Worm (Caenorhabditis elegans): ENCODE results near the gene fipp-1.

fipp-1 gene

ce11 chrV:4407519-4407918 lies 35.9 kb downstream of the fipp-1 start, which contains the start of gene nhr-118:
nhr-118 (plus strand) TSS chrV:4407819.
- TF ChIP-seq pqm-1 (tag; optimal IDR thresholded peaks at IDR 0.05): no peak
- TF ChIP-seq alr-1 (tag; optimal IDR thresholded peaks at IDR 0.05; ENCODE audit: borderline replicate concordance): no peak
- no peak for TF ChIP-seq elt-2 (tag; optimal IDR thresholded peaks at IDR 0.05)
- TF ChIP-seq lin-13 (GFP tag; optimal IDR thresholded peaks at IDR 0.05): no peak
- no peak for TF ChIP-seq ceh-82 (tag; optimal IDR thresholded peaks at IDR 0.05)
- TF ChIP-seq C16A3.4 (tag; optimal IDR thresholded peaks at IDR 0.05): no peak
- TF ChIP-seq zip-4 (GFP tag; optimal IDR thresholded peaks at IDR 0.05): no peak
- TF ChIP-seq F16B12.6 (tag; optimal IDR thresholded peaks at IDR 0.05): no peak
- TF ChIP-seq aly-2 (tag; optimal IDR thresholded peaks at IDR 0.05): no peak
- TF ChIP-seq unc-86 (tag; optimal IDR thresholded peaks at IDR 0.05): no peak

DNA sequence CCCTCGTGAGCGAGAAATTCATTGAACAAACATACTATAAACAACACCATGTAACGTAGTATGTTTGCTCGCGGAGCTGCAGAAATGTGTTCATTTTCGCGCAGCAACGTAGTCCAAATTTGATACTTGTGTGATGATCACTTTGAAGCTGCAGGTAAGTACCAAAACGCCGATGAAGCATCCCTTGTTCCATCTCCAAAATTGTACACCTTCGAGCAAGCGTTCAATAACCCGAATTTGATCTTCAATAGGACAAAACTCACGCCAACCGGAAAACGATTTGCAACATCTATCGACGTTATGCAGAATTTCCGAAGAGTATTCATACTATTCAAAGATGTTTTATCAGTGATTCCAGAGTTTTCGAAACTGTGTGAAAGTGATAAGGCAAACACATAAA lies 39.0 kb downstream of the fipp-1 start, which contains the start of gene Y47D7A.3:
Y47D7A.3 (plus strand) TSS at position 301 of the 400 bp plus-strand sequence.
- no peak for TF ChIP-seq dsc-1 (tag; optimal IDR thresholded peaks at IDR 0.05)
- TF ChIP-seq lin-14 (GFP tag; optimal IDR thresholded peaks at IDR 0.05): no peak
- no peak for TF ChIP-seq ets-5 (GFP tag; IDR thresholded peaks at IDR 0.05)
- no peak for TF ChIP-seq ceh-8 (GFP tag; optimal IDR thresholded peaks at IDR 0.05)
- no peak for TF ChIP-seq lsy-2 (tag; optimal IDR thresholded peaks at IDR 0.05)
- no peak for TF ChIP-seq hpl-2 (GFP tag; optimal IDR thresholded peaks at IDR 0.05)
- TF ChIP-seq pax-3 (tag; optimal IDR thresholded peaks at IDR 0.05): no peak
- TF ChIP-seq hlh-17 (GFP tag; optimal IDR thresholded peaks at IDR 0.05; ENCODE audit: borderline replicate concordance): no peak
- TF ChIP-seq Y116A8C.19 (tag; optimal IDR thresholded peaks at IDR 0.05; ENCODE audit: borderline replicate concordance): no peak
- no peak for TF ChIP-seq grh-1 (GFP tag; IDR thresholded peaks at IDR 0.05)
- TF ChIP-seq ama-1 (optimal IDR thresholded peaks at IDR 0.05): no peak
- no peak for TF ChIP-seq swsn-7 (tag; optimal IDR thresholded peaks at IDR 0.05)
- TF ChIP-seq nhr-71 (tag; optimal IDR thresholded peaks at IDR 0.05): no peak
- no peak for TF ChIP-seq egl-27 (tag; optimal IDR thresholded peaks at IDR 0.05)
- TF ChIP-seq C34B4.2 (tag; optimal IDR thresholded peaks at IDR 0.05): no peak

DNA sequence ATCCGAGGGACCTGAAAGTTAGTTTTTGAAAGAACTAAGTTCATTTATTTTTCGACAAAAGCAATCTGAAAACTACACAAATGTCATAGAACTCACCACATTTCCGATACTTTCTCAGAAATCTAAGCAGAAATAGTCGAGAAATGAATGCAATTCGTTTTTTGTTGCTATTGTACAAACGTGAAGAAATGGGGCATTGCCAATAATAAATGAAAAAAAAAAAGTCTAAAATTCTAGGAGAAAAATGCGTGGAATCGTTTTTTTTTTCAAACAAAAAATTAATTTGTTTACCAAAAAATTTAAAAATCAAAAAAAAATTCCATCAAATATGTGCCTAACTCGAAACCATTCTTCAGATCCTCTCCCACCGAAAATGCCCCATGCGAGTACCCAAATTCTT lies 40.1 kb downstream of the fipp-1 start, which contains the start of gene Y47D7A.17:
Y47D7A.17 (minus strand) TSS at position 101 of the 400 bp plus-strand sequence.
- TF ChIP-seq aha-1 (tag; optimal IDR thresholded peaks at IDR 0.05) (no peak), C16A3.4 (tag; optimal IDR thresholded peaks at IDR 0.05) (no peak), hlh-17 (GFP tag; optimal IDR thresholded peaks at IDR 0.05; ENCODE audit: borderline replicate concordance) (no peak), unc-130 (tag; optimal IDR thresholded peaks at IDR 0.05) (no peak), mdl-1 (tag; optimal IDR thresholded peaks at IDR 0.05) (no peak), egl-13 (tag; optimal IDR thresholded peaks at IDR 0.05) (no peak), blmp-1 (tag; optimal IDR thresholded peaks at IDR 0.05) (no peak), nhr-76 (tag; optimal IDR thresholded peaks at IDR 0.05) (no peak), nhr-85 (tag) (no peak), vab-15 (tag; optimal IDR thresholded peaks at IDR 0.05) (no peak), swsn-7 (tag; optimal IDR thresholded peaks at IDR 0.05) (no peak), isw-1 (GFP tag; IDR thresholded peaks at IDR 0.05) (no peak), elt-3 (tag; optimal IDR thresholded peaks at IDR 0.05) (no peak), unc-30 (tag; optimal IDR thresholded peaks at IDR 0.05) (no peak), lin-15B (tag; optimal IDR thresholded peaks at IDR 0.05) (no peak)

- TF ChIP-seq nhr-85 (tag) (no peak), lir-3 (tag; optimal IDR thresholded peaks at IDR 0.05; ENCODE audit: poor library complexity) (no peak), mab-9 (GFP tag; IDR thresholded peaks at IDR 0.05) (no peak), skn-1 (tag; optimal IDR thresholded peaks at IDR 0.05) (no peak), lin-13 (GFP tag; optimal IDR thresholded peaks at IDR 0.05) (no peak), hlh-4 (tag; optimal IDR thresholded peaks at IDR 0.05) (no peak), nhr-90 (tag; optimal IDR thresholded peaks at IDR 0.05; ENCODE audit: poor library complexity) (no peak), dsc-1 (tag; optimal IDR thresholded peaks at IDR 0.05) (no peak), sox-4 (tag; optimal IDR thresholded peaks at IDR 0.05) (no peak), elt-3 (tag; optimal IDR thresholded peaks at IDR 0.05) (no peak), ceh-90 (tag; optimal IDR thresholded peaks at IDR 0.05) (no peak), lin-35 (GFP tag; optimal IDR thresholded peaks at IDR 0.05) (no peak), ets-5 (GFP tag; IDR thresholded peaks at IDR 0.05) (no peak), nhr-77 (tag; optimal IDR thresholded peaks at IDR 0.05) (no peak), aly-2 (tag; optimal IDR thresholded peaks at IDR 0.05) (no peak), sptf-1 (tag; optimal IDR thresholded peaks at IDR 0.05) (no peak), mdl-1 (tag; optimal IDR thresholded peaks at IDR 0.05) (no peak), tbx-2 (tag; optimal IDR thresholded peaks at IDR 0.05) (no peak)
Measured at ce11 chrV:4414613-4415071, 43.0 kb downstream of the fipp-1 start, which contains the start of gene grl-5. grl-5 (minus strand) TSS chrV:4414663.
